Worm (Caenorhabditis elegans): ENCODE data around the gene ZK637.12.

DNA sequence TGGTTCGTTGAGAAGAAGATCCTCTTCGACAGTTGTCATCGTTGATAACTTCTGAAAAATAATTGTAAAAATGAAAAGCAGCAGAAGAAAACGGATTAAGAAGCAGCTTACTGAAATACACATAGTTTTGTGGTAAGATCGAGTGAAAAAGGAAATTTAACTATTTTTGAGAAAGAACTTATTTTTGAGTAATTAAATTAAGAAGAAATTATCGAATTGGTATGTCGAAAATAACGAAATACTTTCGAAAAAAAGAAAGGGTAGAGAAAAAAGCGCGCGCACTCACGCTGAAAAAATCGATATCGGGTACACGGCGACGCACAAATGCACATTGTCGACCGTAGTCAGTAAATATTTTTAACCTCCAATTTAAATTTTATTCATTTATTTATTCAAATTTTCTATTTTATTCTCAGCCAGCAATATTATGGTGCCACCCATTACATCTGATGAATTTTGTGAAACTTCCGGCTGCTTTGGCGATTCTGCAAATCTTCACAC lies 32.2 kb downstream of the ZK637.12 start, which contains the start of the genes ZK643.5 and ZK643.2:
- TF ChIP-seq die-1 (tag; optimal IDR thresholded peaks at IDR 0.05) (no peak), F33H1.4 (GFP tag; IDR thresholded peaks at IDR 0.05) (no peak), atf-7 (tag; optimal IDR thresholded peaks at IDR 0.05) (no peak), lin-54 (GFP tag; optimal IDR thresholded peaks at IDR 0.05) (peak; percentile 70), dpl-1 (GFP tag; optimal IDR thresholded peaks at IDR 0.05) (peak; percentile 63), ccch-3 (GFP tag; optimal IDR thresholded peaks at IDR 0.05) (no peak), snpc-3.4 (tag; optimal IDR thresholded peaks at IDR 0.05) (peak; percentile 57), unc-62 (GFP tag; optimal IDR thresholded peaks at IDR 0.05) (no peak), cebp-1 (GFP tag; IDR thresholded peaks at IDR 0.05) (no peak), cebp-1 (tag; optimal IDR thresholded peaks at IDR 0.05) (peak; percentile 63), snpc-4 (GFP tag; optimal IDR thresholded peaks at IDR 0.05) (peak; percentile 8), snpc-4 (tag; optimal IDR thresholded peaks at IDR 0.05) (peak in 1 of 4 experiments; percentile 5), F49E8.2 (tag; optimal IDR thresholded peaks at IDR 0.05; ENCODE audit: insufficient read depth) (no peak), aptf-3 (GFP tag; IDR thresholded peaks at IDR 0.05) (no peak)
